Worm (Caenorhabditis elegans) whole organism, young adult: ENCODE data around the gene polh-1.
A peak's percentile ranks its signal among the peaks of the same experiment; 100 is the strongest.

ENCODE experiments used
- C06A6.2 ChIP-seq: fragments of 200-800 bp; sonication (Bioruptor generic); conservative IDR thresholded peaks from 2 replicates; pipeline ENCODE4 v1.3.6; 2022; ENCODE audit warnings: missing genetic modification characterization, missing compliant biosample characterization
- C17E4.6 ChIP-seq: fragments of 200-800 bp; sonication (Bioruptor generic); IDR thresholded peaks from 2 replicates; pipeline ENCODE4 v1.3.6; 2022; ENCODE audit warnings: missing genetic modification reagents, missing genetic modification characterization, missing compliant biosample characterization
- F52B5.7 ChIP-seq: sonication (generic microtip); optimal IDR thresholded peaks from 2 replicates; lab custom pipeline; 2016; ENCODE audit warnings: mild to moderate bottlenecking, missing genetic modification characterization, missing compliant biosample characterization
- F55B11.4 ChIP-seq: sonication (generic microtip); optimal IDR thresholded peaks from 2 replicates; lab custom pipeline; 2016; ENCODE audit warnings: missing compliant biosample characterization, missing genetic modification characterization, borderline replicate concordance; ENCODE audit not compliant: insufficient read depth
- F57A8.1 ChIP-seq: fragments of 200-800 bp; sonication (Bioruptor generic); optimal IDR thresholded peaks from 2 replicates; lab custom pipeline; 2018; ENCODE audit warnings: mild to moderate bottlenecking, missing genetic modification characterization, moderate library complexity, missing compliant biosample characterization
- F57C9.4 ChIP-seq: sonication (generic microtip); optimal IDR thresholded peaks from 2 replicates; lab custom pipeline; 2017; ENCODE audit warnings: mild to moderate bottlenecking, missing genetic modification characterization, missing compliant biosample characterization
- K11D2.4 ChIP-seq: fragments of 200-800 bp; sonication (Bioruptor generic); IDR thresholded peaks from 2 replicates; pipeline ENCODE4 v1.3.6; 2022; ENCODE audit warnings: missing genetic modification reagents, missing genetic modification characterization, missing compliant biosample characterization
- T07F8.4 ChIP-seq: sonication (generic microtip); optimal IDR thresholded peaks from 2 replicates; lab custom pipeline; 2016; ENCODE audit warnings: mild to moderate bottlenecking, missing genetic modification characterization, moderate library complexity, missing compliant biosample characterization
- Y53F4B.3 ChIP-seq: fragments of 200-800 bp; sonication (Bioruptor generic); IDR thresholded peaks from 2 replicates; pipeline ENCODE4 v1.3.6; 2022; ENCODE audit warnings: missing genetic modification reagents, missing genetic modification characterization, missing compliant biosample characterization
- akir-1 ChIP-seq: fragments of 200-800 bp; sonication (Bioruptor generic); optimal IDR thresholded peaks from 2 replicates; lab custom pipeline; 2018; ENCODE audit warnings: mild to moderate bottlenecking, missing genetic modification characterization, moderate library complexity, missing compliant biosample characterization
- aptf-3 ChIP-seq: fragments of 200-800 bp; sonication (Bioruptor generic); IDR thresholded peaks from 2 replicates; pipeline ENCODE4 v1.3.6; 2022; ENCODE audit warnings: missing genetic modification characterization, missing compliant biosample characterization
- cebp-1 ChIP-seq, 2 experiments: fragments of 200-800 bp in 1 of 2; sonication (Bioruptor generic) in 1 of 2; sonication (generic microtip) in 1 of 2; IDR thresholded peaks in 1 of 2; optimal IDR thresholded peaks in 1 of 2; 2 replicates each; pipeline versions ENCODE4 v1.3.6 to Lab custom; 2017 to 2022; ENCODE audit warnings: missing compliant biosample characterization in 2 of 2, missing genetic modification characterization in 2 of 2, mild to moderate bottlenecking in 1 of 2, missing genetic modification reagents in 1 of 2, moderate library complexity in 1 of 2
- ceh-40 ChIP-seq: fragments of 200-800 bp; sonication (Bioruptor generic); IDR thresholded peaks from 2 replicates; pipeline ENCODE4 v1.3.6; 2022; ENCODE audit warnings: missing genetic modification characterization, missing compliant biosample characterization
- ceh-79 ChIP-seq: sonication (generic microtip); optimal IDR thresholded peaks from 2 replicates; lab custom pipeline; 2017; ENCODE audit warnings: mild to moderate bottlenecking, missing genetic modification characterization, missing compliant biosample characterization
- ceh-91 ChIP-seq: fragments of 200-800 bp; sonication (Bioruptor generic); IDR thresholded peaks from 2 replicates; pipeline ENCODE4 v1.3.6; 2022; ENCODE audit warnings: missing genetic modification reagents, missing genetic modification characterization, missing compliant biosample characterization
- die-1 ChIP-seq: sonication (generic microtip); optimal IDR thresholded peaks from 2 replicates; lab custom pipeline; 2016; ENCODE audit warnings: missing genotype, mild to moderate bottlenecking, missing genetic modification characterization, missing compliant biosample characterization
- dox-1 ChIP-seq: fragments of 200-800 bp; sonication (Bioruptor generic); IDR thresholded peaks from 2 replicates; pipeline ENCODE4 v1.3.6; 2022; ENCODE audit warnings: missing genetic modification reagents, missing genetic modification characterization, missing compliant biosample characterization
- efl-1 ChIP-seq: fragments of 150-350 bp; optimal IDR thresholded peaks from 2 replicates; lab custom pipeline; 2014; ENCODE audit warnings: missing biosample characterization, missing genetic modification reagents, missing genetic modification characterization
- egl-18 ChIP-seq: fragments of 200-800 bp; sonication (Bioruptor generic); IDR thresholded peaks from 2 replicates; pipeline ENCODE4 v1.3.6; 2022; ENCODE audit warnings: missing genetic modification reagents, missing genetic modification characterization, missing compliant biosample characterization
- egl-44 ChIP-seq: fragments of 200-800 bp; sonication (Bioruptor generic); IDR thresholded peaks from 2 replicates; pipeline ENCODE4 v1.3.6; 2022; ENCODE audit warnings: missing genetic modification reagents, missing genetic modification characterization, missing compliant biosample characterization
- hlh-12 ChIP-seq: sonication (generic microtip); optimal IDR thresholded peaks from 2 replicates; lab custom pipeline; 2016; ENCODE audit warnings: missing genetic modification characterization, missing compliant biosample characterization
- hlh-26 ChIP-seq: fragments of 200-800 bp; sonication (Bioruptor generic); conservative IDR thresholded peaks from 2 replicates; pipeline ENCODE4 v1.3.6; 2022; ENCODE audit warnings: missing genetic modification reagents, missing genetic modification characterization, missing compliant biosample characterization
- hmg-1.2 ChIP-seq: fragments of 200-800 bp; sonication (Bioruptor generic); IDR thresholded peaks from 2 replicates; pipeline ENCODE4 v1.3.6; 2022; ENCODE audit warnings: missing genetic modification reagents, missing genetic modification characterization, missing compliant biosample characterization
- hsf-1 ChIP-seq: fragments of 200-800 bp; sonication (Bioruptor generic); IDR thresholded peaks from 2 replicates; pipeline ENCODE4 v1.3.6; 2022; ENCODE audit warnings: missing genetic modification reagents, missing genetic modification characterization, missing compliant biosample characterization
- let-607 ChIP-seq, 2 experiments: fragments of 200-800 bp in 1 of 2; sonication (Bioruptor generic) in 1 of 2; sonication (generic microtip) in 1 of 2; optimal IDR thresholded peaks; 2 replicates each; lab custom pipeline; 2016 to 2018; ENCODE audit warnings: mild to moderate bottlenecking in 2 of 2, missing compliant biosample characterization in 2 of 2, missing genetic modification characterization in 2 of 2, moderate library complexity in 2 of 2, missing genotype in 1 of 2
- lin-35 ChIP-seq, 3 experiments: fragments of 150-350 bp in 2 of 3; sonication (generic microtip) in 1 of 3; optimal IDR thresholded peaks; 2 replicates each; lab custom pipeline; 2014 to 2018; ENCODE audit warnings: missing biosample characterization in 3 of 3, missing genetic modification characterization in 3 of 3, missing genetic modification reagents in 3 of 3
- lin-40 ChIP-seq: sonication (generic microtip); optimal IDR thresholded peaks from 2 replicates; lab custom pipeline; 2016; ENCODE audit warnings: missing genetic modification characterization, mild to moderate bottlenecking, missing compliant biosample characterization, missing genotype, missing genetic modification reagents
- lin-54 ChIP-seq: fragments of 200-800 bp; sonication (Bioruptor generic); optimal IDR thresholded peaks from 2 replicates; lab custom pipeline; 2018; ENCODE audit warnings: mild to moderate bottlenecking, missing genetic modification characterization, missing compliant biosample characterization
- madf-10 ChIP-seq: sonication (generic microtip); optimal IDR thresholded peaks from 2 replicates; lab custom pipeline; 2016; ENCODE audit warnings: mild to moderate bottlenecking, missing genetic modification characterization, missing compliant biosample characterization
- mxl-1 ChIP-seq: sonication (generic microtip); optimal IDR thresholded peaks from 2 replicates; lab custom pipeline; 2016; ENCODE audit warnings: missing genetic modification characterization, missing compliant biosample characterization
- nfya-1 ChIP-seq: sonication (generic microtip); optimal IDR thresholded peaks from 2 replicates; lab custom pipeline; 2017; ENCODE audit warnings: antibody characterized with exemption, missing compliant biosample characterization, missing genetic modification characterization, borderline replicate concordance; ENCODE audit not compliant: insufficient read depth
- nfya-2 ChIP-seq: fragments of 200-800 bp; sonication (Bioruptor generic); IDR thresholded peaks from 2 replicates; pipeline ENCODE4 v1.3.6; 2022; ENCODE audit warnings: missing genetic modification reagents, missing genetic modification characterization, missing compliant biosample characterization
- nhr-179 ChIP-seq: sonication (generic microtip); optimal IDR thresholded peaks from 2 replicates; lab custom pipeline; 2016; ENCODE audit warnings: mild to moderate bottlenecking, missing genetic modification characterization, missing compliant biosample characterization
- nhr-27 ChIP-seq: fragments of 200-800 bp; sonication (Bioruptor generic); optimal IDR thresholded peaks from 2 replicates; lab custom pipeline; 2018; ENCODE audit warnings: mild to moderate bottlenecking, missing genetic modification characterization, moderate library complexity, missing compliant biosample characterization
- nhr-80 ChIP-seq: sonication (generic microtip); optimal IDR thresholded peaks from 2 replicates; lab custom pipeline; 2016; ENCODE audit warnings: missing genetic modification characterization, missing compliant biosample characterization
- rpc-1 ChIP-seq, 2 experiments: fragments of 150-350 bp in 1 of 2; sonication (generic microtip) in 1 of 2; optimal IDR thresholded peaks; 2 replicates each; lab custom pipeline; 2014 to 2018; ENCODE audit warnings: missing biosample characterization in 1 of 2, missing genetic modification characterization in 1 of 2, missing genetic modification reagents in 1 of 2, missing genotype in 1 of 2
- sptf-2 ChIP-seq: fragments of 200-800 bp; sonication (Bioruptor generic); optimal IDR thresholded peaks from 2 replicates; lab custom pipeline; 2018; ENCODE audit warnings: mild to moderate bottlenecking, missing genetic modification characterization, missing compliant biosample characterization
- xnd-1 ChIP-seq: sonication (generic microtip); optimal IDR thresholded peaks from 2 replicates; lab custom pipeline; 2016; ENCODE audit warnings: missing genotype, missing genetic modification reagents, missing genetic modification characterization, missing compliant biosample characterization
- zfh-2 ChIP-seq: fragments of 200-800 bp; sonication (Bioruptor generic); conservative IDR thresholded peaks from 2 replicates; pipeline ENCODE4 v1.3.6; 2022; ENCODE audit warnings: missing genetic modification reagents, missing genetic modification characterization, missing compliant biosample characterization
- ztf-28 ChIP-seq: fragments of 200-800 bp; sonication (Bioruptor generic); IDR thresholded peaks from 2 replicates; pipeline ENCODE4 v1.3.6; 2022; ENCODE audit warnings: missing genetic modification reagents, missing genetic modification characterization, missing compliant biosample characterization
- ztf-3 ChIP-seq: fragments of 200-800 bp; sonication (Bioruptor generic); optimal IDR thresholded peaks from 2 replicates; lab custom pipeline; 2018; ENCODE audit warnings: mild to moderate bottlenecking, missing genetic modification characterization, missing compliant biosample characterization

polh-1 gene

DNA sequence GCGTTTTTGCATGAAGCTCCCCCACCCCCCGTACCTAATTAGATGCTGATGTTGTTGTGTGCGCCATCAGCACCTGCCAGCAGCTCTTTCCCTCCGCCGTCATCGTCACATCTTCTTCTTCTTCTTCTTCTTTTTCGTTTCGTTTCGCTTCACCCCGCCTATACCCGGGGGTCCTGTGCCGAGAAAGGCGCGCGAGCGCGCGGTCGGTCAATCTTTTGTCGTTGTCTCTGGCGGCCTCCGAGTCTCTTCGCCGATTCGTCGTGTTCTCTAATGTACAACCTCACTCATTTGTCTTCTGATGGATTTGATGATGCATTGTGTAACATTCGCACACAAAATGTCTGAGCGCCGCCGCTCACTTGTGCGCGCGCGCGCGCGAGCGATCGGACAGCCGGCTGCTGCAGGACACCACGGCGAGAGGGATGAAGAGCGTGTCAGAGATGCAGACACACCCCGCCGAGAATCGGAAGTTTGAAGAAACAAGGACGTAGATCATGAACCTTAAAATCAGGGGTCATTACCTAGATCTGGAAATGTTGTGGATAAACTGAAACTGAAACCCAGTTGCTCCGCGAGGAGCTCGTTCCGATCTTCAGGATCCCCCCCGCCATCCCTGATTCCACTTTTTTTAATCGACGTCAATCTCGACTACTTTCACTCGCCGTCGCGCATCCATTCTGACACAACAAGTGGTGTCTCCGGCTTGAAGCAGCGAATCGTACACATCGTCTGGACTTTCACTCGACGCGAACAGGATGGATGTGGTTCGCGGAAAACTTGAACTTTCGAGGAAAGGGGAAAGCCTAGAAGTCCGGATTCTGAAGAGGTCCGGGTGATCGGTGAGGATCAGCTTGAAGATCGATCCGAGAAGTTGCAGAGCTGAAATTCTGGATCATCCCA is 26.4 kb downstream of the polh-1 start (continued):
- TF ChIP-seq cebp-1 (GFP tag; IDR thresholded peaks at IDR 0.05; lab: Robert Waterston, UW) (0 out of 2 replicates have a peak, but pooled peaks have one; percentile 9), cebp-1 (tag; optimal IDR thresholded peaks at IDR 0.05; lab: Kevin White, UChicago) (peak; percentile 85), die-1 (peak; percentile 49), let-607 (tag; optimal IDR thresholded peaks at IDR 0.05; lab: Kevin White, UChicago) (no peak), egl-44 (GFP tag; lab: Robert Waterston, UW) (0 out of 2 replicates have a peak, but pooled peaks have one; percentile 8), hmg-1.2 (peak; percentile 68)

DNA sequence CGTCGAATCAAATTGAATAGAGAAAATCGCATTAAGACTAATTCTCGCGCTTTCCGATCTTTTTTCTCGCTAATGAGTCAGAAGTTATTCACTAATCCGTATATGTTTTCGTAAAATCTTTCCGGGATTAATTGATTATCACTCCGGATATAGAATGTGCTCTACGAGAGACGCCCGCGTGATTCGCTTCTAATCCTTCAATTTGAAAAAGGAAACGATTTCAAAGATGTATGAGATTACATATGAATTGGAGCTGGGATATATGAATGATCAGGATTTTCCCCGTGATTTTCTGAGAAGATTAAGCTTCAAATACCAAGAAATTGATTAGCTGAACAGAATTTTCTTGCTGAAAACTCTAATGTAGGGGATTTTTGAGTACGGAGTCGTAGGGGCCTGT is 27.6 kb downstream of the polh-1 start:
- TF ChIP-seq ceh-40 (GFP tag; lab: Robert Waterston, UW) (no peak), F52B5.7 (no peak), rpc-1 (optimal IDR thresholded peaks at IDR 0.05; lab: Kevin White, UChicago) (no peak), rpc-1 (tag; optimal IDR thresholded peaks at IDR 0.05; lab: Kevin White, UChicago) (no peak), madf-10 (no peak)
- TF ChIP-seq, all 124 proteins: peak for 0

DNA sequence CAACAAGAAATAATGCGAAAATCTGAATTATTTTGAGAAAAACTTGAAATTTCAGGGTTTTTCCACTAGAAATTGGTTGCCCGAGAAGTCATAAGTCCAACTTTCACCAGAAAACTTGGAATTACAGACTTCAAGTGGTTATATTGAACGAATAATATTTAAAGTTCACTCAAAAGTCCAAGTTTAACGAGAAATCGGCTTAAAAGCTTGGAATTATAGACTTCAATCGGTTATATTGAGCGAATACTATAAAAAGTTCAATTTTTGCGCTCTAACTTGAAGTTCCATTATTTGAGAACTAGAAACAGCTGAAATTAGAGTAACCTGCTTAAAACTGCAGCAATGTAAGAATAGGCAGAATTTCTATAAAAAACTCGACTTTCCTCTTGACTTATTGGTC is 28.0 kb downstream of the polh-1 start:
- TF ChIP-seq lin-40 (tag; lab: Kevin White, UChicago) (no peak), ceh-91 (GFP tag; lab: Robert Waterston, UW) (no peak), hsf-1 (GFP tag; lab: Robert Waterston, UW) (no peak), die-1 (no peak), hmg-1.2 (no peak), C06A6.2 (GFP tag; lab: Robert Waterston, UW) (no peak), nfya-2 (GFP tag; lab: Robert Waterston, UW) (no peak), F57A8.1 (GFP tag; lab: Kevin White, UChicago) (no peak), nhr-179 (tag; lab: Kevin White, UChicago) (no peak), Y53F4B.3 (GFP tag; lab: Robert Waterston, UW) (no peak), nfya-1 (no peak), lin-35 (GFP tag; optimal IDR thresholded peaks at IDR 0.05; lab: Kevin White, UChicago) (no peak), ztf-3 (GFP tag; lab: Kevin White, UChicago) (no peak), T07F8.4 (tag; lab: Kevin White, UChicago) (no peak), ztf-28 (GFP tag; lab: Robert Waterston, UW) (no peak), akir-1 (no peak), hlh-26 (no peak), efl-1 (GFP tag; lab: Kevin White, UChicago) (no peak), mxl-1 (tag; lab: Kevin White, UChicago) (no peak)

DNA sequence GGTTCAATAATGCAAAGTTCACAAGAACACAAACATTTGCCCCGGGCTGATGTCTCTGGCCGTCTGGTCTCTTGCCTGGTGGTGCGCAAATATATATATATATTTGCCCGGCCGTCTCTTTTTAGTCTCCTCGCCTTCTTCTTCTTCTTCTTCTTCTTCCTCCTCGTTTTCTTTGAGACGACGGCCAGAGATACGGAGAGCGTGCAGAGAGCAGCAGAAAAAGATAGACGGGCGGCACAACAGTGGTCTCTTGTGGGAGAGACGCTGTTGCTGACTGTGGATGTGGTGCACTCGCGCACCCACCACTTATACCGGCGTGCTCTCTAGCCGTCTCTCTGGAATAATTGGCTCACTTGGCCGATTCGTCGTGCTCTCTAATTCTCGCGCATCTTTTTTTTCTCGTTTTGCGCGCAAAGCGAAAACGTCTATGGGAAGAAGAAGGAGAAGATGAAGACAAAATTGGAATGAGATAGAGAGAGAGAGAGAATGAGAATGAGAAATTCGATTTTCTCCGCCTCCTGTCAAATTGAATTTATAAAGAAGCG is 28.9 kb downstream of the polh-1 start:
- TF ChIP-seq madf-10 (peak; percentile 93), aptf-3 (GFP tag; lab: Robert Waterston, UW) (no peak), nhr-27 (tag; lab: Kevin White, UChicago) (peak; percentile 37), nhr-80 (tag; lab: Kevin White, UChicago) (peak; percentile 100), hlh-26 (no peak), K11D2.4 (GFP tag; lab: Robert Waterston, UW) (peak; percentile 89), ceh-79 (tag; lab: Kevin White, UChicago) (peak; percentile 14), ztf-3 (GFP tag; lab: Kevin White, UChicago) (peak; percentile 93), die-1 (peak; percentile 84), F55B11.4 (tag; lab: Kevin White, UChicago) (no peak), lin-54 (peak; percentile 66), egl-18 (GFP tag; lab: Robert Waterston, UW) (no peak), F57C9.4 (tag; lab: Kevin White, UChicago) (no peak), C17E4.6 (GFP tag; lab: Robert Waterston, UW) (no peak), zfh-2 (GFP tag; lab: Robert Waterston, UW) (peak; percentile 100), dox-1 (GFP tag; lab: Robert Waterston, UW) (peak; percentile 94), hlh-12 (tag; lab: Kevin White, UChicago) (no peak), xnd-1 (tag; lab: Kevin White, UChicago) (no peak), sptf-2 (peak; percentile 19)
